Fruit fly (Drosophila melanogaster): ENCODE measurements around the gene nom.

The nom gene

DNA sequence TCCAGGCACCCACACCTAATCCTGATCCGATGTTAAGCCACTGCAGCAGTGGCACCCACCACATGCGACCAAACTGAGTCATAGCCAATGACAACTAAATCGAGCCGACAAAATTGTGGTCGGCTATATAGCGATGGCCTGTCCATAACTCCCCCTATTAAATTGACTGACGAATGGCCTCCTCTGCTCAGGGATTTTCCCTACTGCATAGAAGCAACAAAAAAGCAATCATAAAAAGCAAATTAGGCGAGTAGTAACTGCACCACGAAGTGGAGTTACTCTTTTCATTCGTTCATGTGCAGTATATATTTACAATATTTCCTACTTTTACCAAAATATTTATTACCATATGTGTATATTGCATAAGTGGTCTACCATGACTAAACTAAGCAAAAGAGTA is 49.6 kb downstream of the nom start, which contains the start of gene CG13318:
TSS of gene CG13318 (minus strand) at position 101 of the 400 bp plus-strand sequence.
- TF ChIP-seq dsx (GFP tag; optimal IDR thresholded peaks at IDR 0.05; ENCODE audit: poor library complexity, severe bottlenecking) (no peak), CG15336 (GFP tag; IDR thresholded peaks at IDR 0.05) (no peak), Eip75B (GFP tag; optimal IDR thresholded peaks at IDR 0.05) (no peak), pdm3 (GFP tag; optimal IDR thresholded peaks at IDR 0.05) (no peak), CG11902 (GFP tag; optimal IDR thresholded peaks at IDR 0.05) (no peak), eg (GFP tag; IDR thresholded peaks at IDR 0.05) (no peak), CG11294 (GFP tag; IDR thresholded peaks at IDR 0.05) (no peak), vri (GFP tag; optimal IDR thresholded peaks at IDR 0.05) (no peak), Ets21C (GFP tag; optimal IDR thresholded peaks at IDR 0.05) (no peak), Eip93F (GFP tag; optimal IDR thresholded peaks at IDR 0.05) (no peak), Sox102F (GFP tag; optimal IDR thresholded peaks at IDR 0.05) (no peak), CG10631 (GFP tag; optimal IDR thresholded peaks at IDR 0.05) (no peak), svp (GFP tag) (no peak)

DNA sequence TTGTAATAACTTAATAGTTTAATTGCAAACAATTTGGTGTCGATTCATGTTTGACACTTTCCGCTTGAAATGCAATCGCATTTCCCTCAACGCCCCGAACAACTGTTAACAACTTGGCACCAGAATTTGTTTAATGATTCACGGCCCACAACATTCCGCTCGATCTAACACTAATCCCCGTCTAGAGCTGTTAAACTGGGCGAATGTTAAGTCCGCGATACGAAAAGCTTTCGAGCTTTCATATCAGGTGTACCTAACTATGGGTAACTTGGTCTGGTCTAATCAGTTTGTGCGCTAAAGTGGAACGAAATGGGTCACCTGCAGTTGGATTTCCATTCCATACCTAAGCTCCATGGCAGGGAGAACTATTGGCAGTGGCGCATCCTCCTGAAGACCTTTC is 50.2 kb downstream of the nom start, which contains the start of gene CG34301:
TSS of gene CG34301 (plus strand) at position 301 of the 400 bp plus-strand sequence.
- TF ChIP-seq CG6276 (GFP tag; optimal IDR thresholded peaks at IDR 0.05) (no peak), pdm3 (GFP tag; optimal IDR thresholded peaks at IDR 0.05) (no peak), CG11762 (GFP tag; optimal IDR thresholded peaks at IDR 0.05; ENCODE audit: insufficient read depth) (no peak), CG34406 (GFP tag; optimal IDR thresholded peaks at IDR 0.05) (no peak), salr (GFP tag; optimal IDR thresholded peaks at IDR 0.05) (no peak), CG11902 (GFP tag; optimal IDR thresholded peaks at IDR 0.05) (no peak), Smox (GFP tag; optimal IDR thresholded peaks at IDR 0.05) (no peak), Blimp-1 (GFP tag; optimal IDR thresholded peaks at IDR 0.05) (no peak), esn (GFP tag; optimal IDR thresholded peaks at IDR 0.05) (no peak), Sox102F (GFP tag; optimal IDR thresholded peaks at IDR 0.05) (no peak), Eip93F (GFP tag; optimal IDR thresholded peaks at IDR 0.05) (no peak), CG4318 (GFP tag; optimal IDR thresholded peaks at IDR 0.05) (no peak), Hr39 (GFP tag; optimal IDR thresholded peaks at IDR 0.05) (no peak), net (GFP tag; optimal IDR thresholded peaks at IDR 0.05) (no peak), CG10631 (GFP tag; optimal IDR thresholded peaks at IDR 0.05) (no peak), dac (GFP tag; optimal IDR thresholded peaks at IDR 0.05) (no peak), CG7368 (GFP tag; optimal IDR thresholded peaks at IDR 0.05) (no peak), Hr38 (GFP tag; optimal IDR thresholded peaks at IDR 0.05) (no peak), svp (GFP tag) (no peak)

Measured in whole organism, prepupa.